Worm (Caenorhabditis elegans): Measurements from ENCODE around the gene nspe-7.

DNA sequence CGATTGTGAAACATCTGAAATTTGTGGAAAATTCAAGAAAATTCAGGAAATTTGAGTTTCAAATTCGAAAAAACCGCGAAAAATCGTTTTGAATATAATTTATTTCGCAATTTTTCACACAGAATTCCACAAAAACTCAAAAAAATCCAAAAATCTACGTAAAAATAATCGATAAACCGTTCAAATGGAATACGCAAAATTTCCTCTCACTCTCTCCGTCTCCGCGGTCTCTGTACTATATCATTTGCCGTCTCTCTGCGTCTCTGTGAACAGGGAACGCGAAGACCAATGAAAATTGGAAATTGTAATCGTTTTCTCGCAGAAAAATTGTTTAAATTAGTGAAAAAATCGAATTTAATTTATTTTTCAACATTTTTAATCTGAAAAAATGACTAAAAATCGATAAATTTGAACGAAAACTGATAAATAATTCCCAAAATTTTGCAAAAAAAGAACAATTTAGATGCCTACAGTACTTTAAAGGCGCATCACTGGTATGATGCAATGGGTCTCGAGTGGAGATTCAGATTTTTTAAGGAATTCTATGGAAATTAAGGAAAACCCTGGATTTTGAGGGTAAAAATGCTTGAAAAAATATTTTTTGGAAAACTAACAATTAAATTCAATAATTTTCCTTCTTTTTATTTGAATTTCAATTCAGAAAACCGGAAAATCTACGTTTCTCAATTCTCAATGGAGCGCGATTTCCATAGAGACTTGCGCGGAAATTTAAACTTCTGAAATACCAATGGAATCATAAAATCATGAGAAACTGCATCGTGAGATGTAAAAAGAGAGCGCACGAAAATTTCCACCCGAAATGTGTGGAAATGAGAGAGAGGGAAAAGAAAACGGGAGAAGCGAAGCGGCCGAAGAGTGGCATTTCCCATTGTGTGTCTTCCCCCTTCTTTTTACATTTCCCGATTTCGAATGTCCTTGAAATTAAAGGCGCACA is 23.0 kb upstream of the nspe-7 start, which contains the start of the genes ceh-100 and lips-15:
- no peak for TF ChIP-seq mab-5 (tag; optimal IDR thresholded peaks at IDR 0.05)
- TF ChIP-seq nhr-12 (tag; optimal IDR thresholded peaks at IDR 0.05), result no peak
- TF ChIP-seq unc-120 (tag; optimal IDR thresholded peaks at IDR 0.05; ENCODE audit: poor library complexity, severe bottlenecking), result peak; percentile 5
- no peak for TF ChIP-seq unc-62 (GFP tag; optimal IDR thresholded peaks at IDR 0.05)
- TF ChIP-seq nhr-28 (tag; optimal IDR thresholded peaks at IDR 0.05), result no peak
- TF ChIP-seq elt-1 (tag; optimal IDR thresholded peaks at IDR 0.05; ENCODE audit: borderline replicate concordance, insufficient read depth), result no peak
- no peak for TF ChIP-seq lin-13 (tag; optimal IDR thresholded peaks at IDR 0.05)
- no peak for TF ChIP-seq snpc-4 (tag; optimal IDR thresholded peaks at IDR 0.05)
- TF ChIP-seq mep-1 (tag; optimal IDR thresholded peaks at IDR 0.05), result peak; percentile 61
- no peak for TF ChIP-seq drap-1 (GFP tag; optimal IDR thresholded peaks at IDR 0.05)
- TF ChIP-seq ces-1 (GFP tag; optimal IDR thresholded peaks at IDR 0.05), result no peak
- TF ChIP-seq sptf-1 (tag; optimal IDR thresholded peaks at IDR 0.05), result no peak

Data from whole organism, mixed stage, embryonic.